Worm (Caenorhabditis elegans): ENCODE data around the gene srg-57.

- TF ChIP-seq hlh-26 (GFP tag; conservative IDR thresholded peaks at IDR 0.05): no peak
- TF ChIP-seq snpc-1.1 (tag; optimal IDR thresholded peaks at IDR 0.05; ENCODE audit: insufficient read depth): no peak
- no peak for TF ChIP-seq bed-2 (GFP tag; IDR thresholded peaks at IDR 0.05)
- TF ChIP-seq snpc-4 (GFP tag; optimal IDR thresholded peaks at IDR 0.05): no peak
- no peak for TF ChIP-seq snpc-4 (tag; optimal IDR thresholded peaks at IDR 0.05)
- TF ChIP-seq snpc-1.3 (tag; optimal IDR thresholded peaks at IDR 0.05; ENCODE audit: insufficient read depth): no peak
- no peak for TF ChIP-seq B0035.1 (tag; optimal IDR thresholded peaks at IDR 0.05)
- no peak for TF ChIP-seq madf-10 (tag; optimal IDR thresholded peaks at IDR 0.05)
- TF ChIP-seq F57A8.1 (GFP tag; optimal IDR thresholded peaks at IDR 0.05): no peak
- no peak for TF ChIP-seq tbx-9 (tag; optimal IDR thresholded peaks at IDR 0.05; ENCODE audit: borderline replicate concordance)
- no peak for TF ChIP-seq T07F8.4 (tag; optimal IDR thresholded peaks at IDR 0.05)
- no peak for TF ChIP-seq pha-4 (tag; optimal IDR thresholded peaks at IDR 0.05)
- no peak for TF ChIP-seq nfya-1 (tag; optimal IDR thresholded peaks at IDR 0.05; ENCODE audit: borderline replicate concordance, insufficient read depth)
- no peak for TF ChIP-seq F55B11.4 (tag; optimal IDR thresholded peaks at IDR 0.05; ENCODE audit: borderline replicate concordance, insufficient read depth)
- no peak for TF ChIP-seq lin-54 (GFP tag; optimal IDR thresholded peaks at IDR 0.05)
Observed at ce11 chrV:2727101-2727500, 7.2 kb downstream of the srg-57 start, which contains the start of gene str-13.

All from whole organism, young adult.